Worm (Caenorhabditis elegans): ENCODE measurements around the gene dct-5.

DNA sequence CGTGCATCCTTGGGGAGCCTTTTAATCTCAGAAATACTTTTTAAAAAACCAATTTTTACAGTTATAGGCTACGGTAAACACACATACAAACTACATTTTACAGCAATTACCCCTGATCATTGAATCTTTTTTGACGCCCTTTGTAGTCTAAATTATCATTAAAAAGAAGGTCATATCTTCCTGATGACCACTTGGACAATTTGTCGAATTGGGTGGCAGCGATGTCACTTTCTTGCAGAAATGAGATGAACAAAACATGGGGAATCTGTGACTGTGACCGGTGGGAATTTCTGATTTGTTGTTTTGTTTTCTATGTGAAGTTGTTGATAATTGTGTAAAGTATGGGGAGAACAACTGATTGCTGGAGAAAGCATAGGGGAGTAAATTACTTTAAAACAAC, 12.9 kb upstream of the dct-5 start:
- TF ChIP-seq sptf-1 (tag; optimal IDR thresholded peaks at IDR 0.05), result no peak
- TF ChIP-seq snpc-4 (tag; optimal IDR thresholded peaks at IDR 0.05), result no peak
- TF ChIP-seq nhr-28 (tag; optimal IDR thresholded peaks at IDR 0.05), result no peak
- no peak for TF ChIP-seq flh-1 (GFP tag; optimal IDR thresholded peaks at IDR 0.05)
- no peak for TF ChIP-seq nhr-76 (tag; optimal IDR thresholded peaks at IDR 0.05)
- TF ChIP-seq elt-1 (tag; optimal IDR thresholded peaks at IDR 0.05; ENCODE audit: borderline replicate concordance, insufficient read depth), result no peak
